Fruit fly (Drosophila melanogaster) Kc167 (cell line): ENCODE results near the gene EAChm.

Experiments
- Myc ChIP-seq: fragments of >200 bp; optimal IDR thresholded peaks from 2 replicates; lab custom pipeline; 2017; ENCODE audit warnings: missing external identifiers
- h ChIP-seq: fragments of >200 bp; optimal IDR thresholded peaks from 3 replicates; lab custom pipeline; 2018; ENCODE audit warnings: missing external identifiers
- insv ChIP-seq: fragments of >200 bp; optimal IDR thresholded peaks from 3 replicates; lab custom pipeline; 2018; ENCODE audit warnings: missing external identifiers
- psq ChIP-seq: fragments of >200 bp; optimal IDR thresholded peaks from 2 replicates; lab custom pipeline; 2017; ENCODE audit warnings: missing external identifiers

DNA sequence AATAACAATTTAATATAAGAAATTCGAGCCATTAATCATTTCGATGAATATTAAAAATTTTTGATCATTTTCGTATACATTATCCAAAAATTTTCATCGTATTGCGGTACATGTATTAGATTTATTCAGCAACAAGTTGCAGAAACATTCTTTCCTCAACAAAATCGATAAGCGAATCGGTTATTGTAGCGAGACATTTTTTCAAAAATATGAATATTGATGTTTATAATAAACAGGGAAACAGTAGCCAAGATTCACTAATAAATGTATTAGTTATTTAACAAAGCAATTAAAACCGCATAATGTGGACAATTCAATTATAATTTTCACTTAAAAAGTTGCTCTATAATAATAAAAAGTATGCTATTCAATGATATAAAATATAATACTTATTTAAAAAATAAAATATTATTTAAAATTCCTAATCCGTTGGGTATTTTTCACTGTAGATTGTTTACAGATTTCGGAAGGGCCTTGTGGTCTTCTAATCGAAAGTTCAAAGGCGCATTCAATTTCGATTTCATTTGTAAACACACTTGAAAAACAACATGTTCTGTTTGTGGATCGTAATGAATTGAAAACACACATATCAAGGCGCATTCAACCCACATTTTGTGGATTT is 34.6 kb downstream of the EAChm start:
- no peak for TF ChIP-seq h (lab: Kevin White, UChicago)
- no peak for TF ChIP-seq psq (lab: Kevin White, UChicago)
- TF ChIP-seq Myc (lab: Kevin White, UChicago) = no peak
- TF ChIP-seq insv (lab: Kevin White, UChicago) = no peak
